Worm (Caenorhabditis elegans) whole organism, midembryonic: ENCODE measurements around the gene clh-4.

ENCODE experiments used
- T22C8.4 ChIP-seq: fragments of 200-800 bp; sonication (Bioruptor generic); IDR thresholded peaks from 2 replicates; pipeline ENCODE4 v1.3.6; 2022; ENCODE audit warnings: missing genetic modification characterization, missing compliant biosample characterization
- klf-2 ChIP-seq: fragments of 200-800 bp; sonication (Bioruptor generic); conservative IDR thresholded peaks from 2 replicates; pipeline ENCODE4 v1.3.6; 2022; ENCODE audit warnings: missing genetic modification reagents, missing genetic modification characterization, missing compliant biosample characterization
- ref-1 ChIP-seq: fragments of 200-800 bp; sonication (Bioruptor generic); conservative IDR thresholded peaks from 2 replicates; pipeline ENCODE4 v1.3.6; 2022; ENCODE audit warnings: missing genetic modification reagents, missing genetic modification characterization, missing compliant biosample characterization
- tab-1 ChIP-seq: fragments of 200-800 bp; sonication (Bioruptor generic); IDR thresholded peaks from 2 replicates; pipeline ENCODE4 v1.3.6; 2022; ENCODE audit warnings: missing genetic modification characterization, missing compliant biosample characterization

- no peak for TF ChIP-seq T22C8.4 (GFP tag; lab: Robert Waterston, UW)
- TF ChIP-seq ref-1 (GFP tag; lab: Robert Waterston, UW): no peak
- TF ChIP-seq tab-1 (GFP tag; lab: Robert Waterston, UW): no peak
- TF ChIP-seq klf-2 (GFP tag; lab: Robert Waterston, UW): no peak
Observed at ce11 chrX:4075934-4076333, 24.4 kb downstream of the clh-4 start.
